Worm (Caenorhabditis elegans): ENCODE results near the gene C39B10.3.

- TF ChIP-seq dpl-1 (GFP tag; optimal IDR thresholded peaks at IDR 0.05) = no peak
- TF ChIP-seq tlp-1 (tag; optimal IDR thresholded peaks at IDR 0.05) = no peak
- no peak for TF ChIP-seq nhr-77 (tag; optimal IDR thresholded peaks at IDR 0.05)
- TF ChIP-seq unc-62 (GFP tag; optimal IDR thresholded peaks at IDR 0.05) = no peak
- no peak for TF ChIP-seq snu-23 (GFP tag; optimal IDR thresholded peaks at IDR 0.05)
- TF ChIP-seq fkh-10 (GFP tag; optimal IDR thresholded peaks at IDR 0.05) = no peak
Observed at ce11 chrX:10480563-10481290, 36.8 kb downstream of the C39B10.3 start, which contains the start of gene elt-2.

All from whole organism, L1 larva.